Worm (Caenorhabditis elegans): ENCODE data around the gene str-69.

DNA sequence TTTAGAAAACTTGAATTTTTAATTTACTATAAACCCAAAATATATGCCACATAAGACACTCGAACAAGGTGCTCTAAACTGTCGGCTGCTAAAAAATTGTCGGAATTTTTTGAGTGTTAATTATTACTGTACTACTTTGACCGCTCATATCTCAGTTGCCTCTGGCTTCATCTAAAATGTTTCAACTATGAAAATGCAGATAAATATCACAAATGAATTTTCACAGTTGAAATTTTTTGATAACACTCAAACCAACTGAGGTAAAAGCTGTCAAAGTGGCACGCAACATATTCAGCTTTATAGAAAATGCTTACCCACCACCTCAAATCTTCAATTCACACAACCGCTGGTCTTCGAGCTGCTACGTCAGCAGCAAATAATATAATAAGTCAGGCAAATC, 16.9 kb downstream of the str-69 start, which contains the start of gene acs-21:
- TF ChIP-seq flt-1 (GFP tag; IDR thresholded peaks at IDR 0.05) (no peak), cog-1 (tag; optimal IDR thresholded peaks at IDR 0.05) (no peak), med-1 (GFP tag; optimal IDR thresholded peaks at IDR 0.05; ENCODE audit: insufficient read depth) (no peak), ztf-29 (GFP tag; IDR thresholded peaks at IDR 0.05) (no peak), T22C8.4 (GFP tag; IDR thresholded peaks at IDR 0.05) (no peak)

Data from whole organism, midembryonic.